Worm (Caenorhabditis elegans) whole organism, mixed stage, embryonic: ENCODE measurements around the gene F13B12.2.

Experiments
- M03D4.4 ChIP-seq: sonication (generic microtip); optimal IDR thresholded peaks from 2 replicates; lab custom pipeline; 2017; ENCODE audit warnings: mild to moderate bottlenecking, missing genetic modification characterization, missing compliant biosample characterization
- bed-3 ChIP-seq: fragments of 200-800 bp; sonication (Bioruptor generic); optimal IDR thresholded peaks from 3 replicates; lab custom pipeline; 2018; ENCODE audit warnings: mild to moderate bottlenecking, missing genetic modification characterization, moderate library complexity, missing compliant biosample characterization
- blmp-1 ChIP-seq: fragments of 150-350 bp; optimal IDR thresholded peaks from 2 replicates; lab custom pipeline; 2014; ENCODE audit warnings: missing biosample characterization, missing genetic modification characterization
- ceh-39 ChIP-seq: fragments of 150-350 bp; optimal IDR thresholded peaks from 2 replicates; lab custom pipeline; 2014; ENCODE audit warnings: missing biosample characterization, missing genetic modification characterization
- ceh-43 ChIP-seq: fragments of 200-800 bp; sonication (Bioruptor generic); optimal IDR thresholded peaks from 2 replicates; lab custom pipeline; 2018; ENCODE audit warnings: mild to moderate bottlenecking, missing genetic modification characterization, moderate library complexity, missing compliant biosample characterization
- ces-1 ChIP-seq: fragments of 150-350 bp; optimal IDR thresholded peaks from 2 replicates; lab custom pipeline; 2014; ENCODE audit warnings: missing biosample characterization, missing genetic modification reagents, missing genetic modification characterization
- cnd-1 ChIP-seq: fragments of 200-800 bp; sonication (Bioruptor generic); optimal IDR thresholded peaks from 2 replicates; lab custom pipeline; 2018; ENCODE audit warnings: mild to moderate bottlenecking, missing genetic modification characterization, missing compliant biosample characterization
- drap-1 ChIP-seq: fragments of 200-800 bp; sonication (Bioruptor generic); optimal IDR thresholded peaks from 3 replicates; lab custom pipeline; 2018; ENCODE audit warnings: mild to moderate bottlenecking, missing genetic modification characterization, missing compliant biosample characterization
- elt-1 ChIP-seq: sonication (generic microtip); optimal IDR thresholded peaks from 2 replicates; lab custom pipeline; 2017; ENCODE audit warnings: missing genetic modification characterization, mild to moderate bottlenecking, missing compliant biosample characterization, antibody characterized with exemption, moderate library complexity, borderline replicate concordance; ENCODE audit not compliant: insufficient read depth
- elt-3 ChIP-seq: fragments of 150-350 bp; optimal IDR thresholded peaks from 2 replicates; lab custom pipeline; 2014; ENCODE audit warnings: missing biosample characterization, missing genetic modification characterization
- flh-1 ChIP-seq: fragments of 200-800 bp; sonication (Bioruptor generic); optimal IDR thresholded peaks from 2 replicates; lab custom pipeline; 2018; ENCODE audit warnings: mild to moderate bottlenecking, missing genetic modification characterization, moderate library complexity, missing compliant biosample characterization
- ham-2 ChIP-seq: fragments of 200-800 bp; sonication (Bioruptor generic); optimal IDR thresholded peaks from 2 replicates; lab custom pipeline; 2018; ENCODE audit warnings: mild to moderate bottlenecking, missing genetic modification characterization, missing compliant biosample characterization
- hlh-1 ChIP-seq: fragments of 150-350 bp; optimal IDR thresholded peaks from 2 replicates; lab custom pipeline; 2014; ENCODE audit warnings: missing biosample characterization, missing genetic modification reagents, missing genetic modification characterization
- lin-13 ChIP-seq: fragments of 150-350 bp; optimal IDR thresholded peaks from 2 replicates; lab custom pipeline; 2014; ENCODE audit warnings: missing biosample characterization, missing genetic modification characterization
- lin-32 ChIP-seq: fragments of 200-800 bp; sonication (Bioruptor generic); optimal IDR thresholded peaks from 2 replicates; lab custom pipeline; 2018; ENCODE audit warnings: mild to moderate bottlenecking, missing genetic modification characterization, missing compliant biosample characterization
- mab-5 ChIP-seq: fragments of 150-350 bp; optimal IDR thresholded peaks from 2 replicates; lab custom pipeline; 2014; ENCODE audit warnings: missing biosample characterization, missing genetic modification characterization
- mep-1 ChIP-seq: fragments of 150-350 bp; optimal IDR thresholded peaks from 2 replicates; lab custom pipeline; 2017; ENCODE audit warnings: missing biosample characterization, missing genetic modification reagents, missing genetic modification characterization, inconsistent platforms
- mls-2 ChIP-seq: sonication (generic microtip); optimal IDR thresholded peaks from 2 replicates; lab custom pipeline; 2016; ENCODE audit warnings: mild to moderate bottlenecking, missing genetic modification characterization, moderate library complexity, missing compliant biosample characterization
- nhr-12 ChIP-seq: fragments of 150-350 bp; optimal IDR thresholded peaks from 2 replicates; lab custom pipeline; 2014; ENCODE audit warnings: missing biosample characterization, missing genetic modification characterization
- nhr-2 ChIP-seq: fragments of 150-350 bp; optimal IDR thresholded peaks from 2 replicates; lab custom pipeline; 2014; ENCODE audit warnings: missing biosample characterization, missing genetic modification characterization
- nhr-28 ChIP-seq: fragments of 150-350 bp; optimal IDR thresholded peaks from 2 replicates; lab custom pipeline; 2014; ENCODE audit warnings: missing biosample characterization, missing genetic modification characterization
- nhr-76 ChIP-seq: sonication (generic microtip); optimal IDR thresholded peaks from 2 replicates; lab custom pipeline; 2017; ENCODE audit warnings: missing biosample characterization, missing genetic modification characterization
- pha-4 ChIP-seq: fragments of 150-350 bp; optimal IDR thresholded peaks from 2 replicates; lab custom pipeline; 2018; ENCODE audit warnings: missing biosample characterization, missing genetic modification reagents, missing genetic modification characterization
- sem-2 ChIP-seq: fragments of 200-800 bp; sonication (Bioruptor generic); optimal IDR thresholded peaks from 2 replicates; lab custom pipeline; 2018; ENCODE audit warnings: mild to moderate bottlenecking, missing genetic modification characterization, missing compliant biosample characterization
- sptf-1 ChIP-seq: sonication (generic microtip); optimal IDR thresholded peaks from 2 replicates; lab custom pipeline; 2017; ENCODE audit warnings: mild to moderate bottlenecking, missing genetic modification characterization, moderate library complexity, missing compliant biosample characterization
- tbx-8 ChIP-seq: fragments of 200-800 bp; sonication (Bioruptor generic); optimal IDR thresholded peaks from 2 replicates; lab custom pipeline; 2018; ENCODE audit warnings: mild to moderate bottlenecking, missing genetic modification characterization, moderate library complexity, missing compliant biosample characterization
- unc-39 ChIP-seq: fragments of 150-350 bp; optimal IDR thresholded peaks from 2 replicates; lab custom pipeline; 2014; ENCODE audit warnings: missing biosample characterization, missing genetic modification characterization
- unc-62 ChIP-seq: fragments of 150-350 bp; optimal IDR thresholded peaks from 2 replicates; lab custom pipeline; 2014; ENCODE audit warnings: missing biosample characterization, missing genetic modification reagents, missing genetic modification characterization
- zip-8 ChIP-seq: fragments of 150-350 bp; optimal IDR thresholded peaks from 2 replicates; lab custom pipeline; 2014; ENCODE audit warnings: missing biosample characterization, missing genetic modification characterization
- ztf-11 ChIP-seq: fragments of 150-350 bp; optimal IDR thresholded peaks from 2 replicates; lab custom pipeline; 2014; ENCODE audit warnings: missing biosample characterization, missing genetic modification characterization

Gene F13B12.2

ce11 chrIV:10468662-10469061, 39.7 kb upstream of the F13B12.2 start:
- TF ChIP-seq zip-8 (tag; lab: Kevin White, UChicago): no peak
- no peak for TF ChIP-seq nhr-12 (tag; lab: Kevin White, UChicago)

ce11 chrIV:10467347-10467746, 38.4 kb upstream of the F13B12.2 start:
- TF ChIP-seq unc-39: no peak
- no peak for TF ChIP-seq mab-5 (tag; lab: Kevin White, UChicago)
- TF ChIP-seq elt-3: no peak
- no peak for TF ChIP-seq cnd-1 (tag; lab: Kevin White, UChicago)
- no peak for TF ChIP-seq unc-62 (GFP tag; lab: Kevin White, UChicago)
- TF ChIP-seq bed-3 (GFP tag; lab: Kevin White, UChicago): no peak
- no peak for TF ChIP-seq M03D4.4 (tag; lab: Kevin White, UChicago)
- no peak for TF ChIP-seq blmp-1

ce11 chrIV:10466398-10466797, 37.5 kb upstream of the F13B12.2 start:
- no peak for TF ChIP-seq unc-62 (GFP tag; lab: Kevin White, UChicago)
- no peak for TF ChIP-seq sptf-1 (tag; lab: Kevin White, UChicago)
- no peak for TF ChIP-seq zip-8 (tag; lab: Kevin White, UChicago)
- no peak for TF ChIP-seq tbx-8 (GFP tag; lab: Kevin White, UChicago)
- no peak for TF ChIP-seq nhr-12 (tag; lab: Kevin White, UChicago)
- no peak for TF ChIP-seq nhr-28
- no peak for TF ChIP-seq ztf-11 (tag; lab: Kevin White, UChicago)
- no peak for TF ChIP-seq lin-13
- no peak for TF ChIP-seq nhr-2 (tag; lab: Kevin White, UChicago)
- TF ChIP-seq ceh-39 (tag; lab: Kevin White, UChicago): no peak
- no peak for TF ChIP-seq ceh-43
- TF ChIP-seq sem-2 (GFP tag; lab: Kevin White, UChicago): no peak
- no peak for TF ChIP-seq flh-1 (GFP tag; lab: Kevin White, UChicago)

- TF ChIP-seq lin-32: no peak
- TF ChIP-seq mep-1: no peak
- TF ChIP-seq ztf-11 (tag; lab: Kevin White, UChicago): no peak
- TF ChIP-seq ceh-43: no peak
- TF ChIP-seq unc-62 (GFP tag; lab: Kevin White, UChicago): no peak
- TF ChIP-seq cnd-1 (tag; lab: Kevin White, UChicago): no peak
- TF ChIP-seq blmp-1: no peak
- TF ChIP-seq mls-2: no peak
- TF ChIP-seq tbx-8 (GFP tag; lab: Kevin White, UChicago): no peak
- no peak for TF ChIP-seq flh-1 (GFP tag; lab: Kevin White, UChicago)
- no peak for TF ChIP-seq ces-1
- TF ChIP-seq sem-2 (GFP tag; lab: Kevin White, UChicago): no peak
Observed at ce11 chrIV:10465764-10466163, 36.8 kb upstream of the F13B12.2 start.

- no peak for TF ChIP-seq mep-1
- TF ChIP-seq elt-1 (tag; lab: Kevin White, UChicago): no peak
- TF ChIP-seq nhr-2 (tag; lab: Kevin White, UChicago): no peak
- TF ChIP-seq nhr-76 (tag; lab: Kevin White, UChicago): no peak
- TF ChIP-seq lin-32: no peak
- no peak for TF ChIP-seq nhr-12 (tag; lab: Kevin White, UChicago)
- TF ChIP-seq zip-8 (tag; lab: Kevin White, UChicago): no peak
- no peak for TF ChIP-seq sptf-1 (tag; lab: Kevin White, UChicago)
- no peak for TF ChIP-seq nhr-28
- no peak for TF ChIP-seq pha-4 (tag; lab: Kevin White, UChicago)
- no peak for TF ChIP-seq sem-2 (GFP tag; lab: Kevin White, UChicago)
- no peak for TF ChIP-seq hlh-1
- TF ChIP-seq ham-2 (GFP tag; lab: Kevin White, UChicago): no peak
- no peak for TF ChIP-seq ztf-11 (tag; lab: Kevin White, UChicago)
- no peak for TF ChIP-seq drap-1 (GFP tag; lab: Kevin White, UChicago)
- TF ChIP-seq ceh-43: no peak
- TF ChIP-seq cnd-1 (tag; lab: Kevin White, UChicago): no peak
- TF ChIP-seq ces-1: no peak
- TF ChIP-seq elt-3: no peak
Observed at ce11 chrIV:10463987-10464638, 35.2 kb upstream of the F13B12.2 start, which contains the start of gene ugt-43. TSS of gene ugt-43 (plus strand) at chrIV:10464588.
